Worm (Caenorhabditis elegans) whole organism, L1 larva: ENCODE data around the gene fbxc-26.

ENCODE experiments used
- C04F5.9 ChIP-seq: sonication (generic microtip); optimal IDR thresholded peaks from 2 replicates; lab custom pipeline; 2016; ENCODE audit warnings: missing genetic modification characterization, missing compliant biosample characterization
- C16A3.4 ChIP-seq: fragments of 150-350 bp; optimal IDR thresholded peaks from 2 replicates; lab custom pipeline; 2014; ENCODE audit warnings: missing biosample characterization, missing genetic modification characterization
- Y116A8C.19 ChIP-seq: sonication (generic microtip); optimal IDR thresholded peaks from 2 replicates; lab custom pipeline; 2016; ENCODE audit warnings: missing compliant biosample characterization, missing genetic modification characterization, borderline replicate concordance
- aha-1 ChIP-seq: fragments of 150-350 bp; optimal IDR thresholded peaks from 2 replicates; lab custom pipeline; 2014; ENCODE audit warnings: missing biosample characterization, missing genetic modification characterization
- alr-1 ChIP-seq: fragments of 200-800 bp; sonication (Bioruptor generic); optimal IDR thresholded peaks from 2 replicates; lab custom pipeline; 2018; ENCODE audit warnings: borderline replicate concordance, mild to moderate bottlenecking, missing genetic modification characterization, missing compliant biosample characterization
- aly-2 ChIP-seq: fragments of 150-350 bp; optimal IDR thresholded peaks from 2 replicates; lab custom pipeline; 2014; ENCODE audit warnings: missing biosample characterization, missing genetic modification characterization
- ama-1 ChIP-seq: fragments of 150-350 bp; optimal IDR thresholded peaks from 2 replicates; lab custom pipeline; 2014
- ceh-63 ChIP-seq: fragments of 200-800 bp; sonication (Bioruptor generic); optimal IDR thresholded peaks from 2 replicates; lab custom pipeline; 2018; ENCODE audit warnings: mild to moderate bottlenecking, missing genetic modification characterization, missing compliant biosample characterization
- ceh-8 ChIP-seq: fragments of 200-800 bp; sonication (Bioruptor generic); optimal IDR thresholded peaks from 2 replicates; lab custom pipeline; 2018; ENCODE audit warnings: mild to moderate bottlenecking, missing genetic modification characterization, moderate library complexity, missing compliant biosample characterization
- ceh-90 ChIP-seq: sonication (generic microtip); optimal IDR thresholded peaks from 2 replicates; lab custom pipeline; 2016; ENCODE audit warnings: missing genetic modification characterization, missing compliant biosample characterization
- ces-1 ChIP-seq: fragments of 150-350 bp; optimal IDR thresholded peaks from 2 replicates; lab custom pipeline; 2014; ENCODE audit warnings: missing biosample characterization, missing genetic modification reagents, missing genetic modification characterization
- dpl-1 ChIP-seq, 3 experiments: fragments of 150-350 bp in 2 of 3; sonication (generic microtip) in 1 of 3; optimal IDR thresholded peaks; 2 replicates each; lab custom pipeline; 2014 to 2017; ENCODE audit warnings: missing biosample characterization in 3 of 3, missing genetic modification characterization in 3 of 3, missing genetic modification reagents in 3 of 3
- dsc-1 ChIP-seq: sonication (generic microtip); optimal IDR thresholded peaks from 2 replicates; lab custom pipeline; 2016; ENCODE audit warnings: mild to moderate bottlenecking, missing genetic modification characterization, missing compliant biosample characterization
- efl-1 ChIP-seq, 4 experiments: fragments of 150-350 bp; optimal IDR thresholded peaks in 3 of 4; peaks in 1 of 4; 1 replicate in 1 of 4; 2 replicates in 3 of 4; lab custom pipeline; 2014; ENCODE audit warnings: missing biosample characterization in 2 of 4, missing genetic modification characterization in 2 of 4, missing genetic modification reagents in 2 of 4
- efl-3 ChIP-seq: fragments of 200-800 bp; sonication (Bioruptor generic); optimal IDR thresholded peaks from 2 replicates; lab custom pipeline; 2018; ENCODE audit warnings: mild to moderate bottlenecking, missing genetic modification characterization, missing compliant biosample characterization
- egl-13 ChIP-seq: sonication (generic microtip); optimal IDR thresholded peaks from 2 replicates; lab custom pipeline; 2016; ENCODE audit warnings: missing genotype, missing genetic modification reagents, missing genetic modification characterization, missing compliant biosample characterization
- elt-2 ChIP-seq: sonication (generic microtip); optimal IDR thresholded peaks from 2 replicates; lab custom pipeline; 2016; ENCODE audit warnings: missing genetic modification characterization, mild to moderate bottlenecking, inconsistent platforms, missing compliant biosample characterization, missing genetic modification reagents
- elt-3 ChIP-seq, 6 experiments: fragments of 150-350 bp in 1 of 6; sonication (generic microtip); optimal IDR thresholded peaks; 2 replicates each; lab custom pipeline; 2017 to 2018; ENCODE audit warnings: missing biosample characterization in 6 of 6, missing genetic modification characterization in 6 of 6, inconsistent platforms in 1 of 6
- ets-5 ChIP-seq: fragments of 200-800 bp; sonication (Bioruptor generic); IDR thresholded peaks from 2 replicates; pipeline ENCODE4 v1.3.6; 2022; ENCODE audit warnings: missing genetic modification characterization, missing compliant biosample characterization
- fkh-4 ChIP-seq: sonication (generic microtip); optimal IDR thresholded peaks from 2 replicates; lab custom pipeline; 2016; ENCODE audit warnings: missing compliant biosample characterization, missing genetic modification characterization, borderline replicate concordance
- fkh-8 ChIP-seq: sonication (generic microtip); optimal IDR thresholded peaks from 2 replicates; lab custom pipeline; 2016; ENCODE audit warnings: mild to moderate bottlenecking, missing genetic modification characterization, missing compliant biosample characterization
- fos-1 ChIP-seq: fragments of 150-350 bp; optimal IDR thresholded peaks from 2 replicates; lab custom pipeline; 2014; ENCODE audit warnings: missing biosample characterization, missing genetic modification characterization
- grh-1 ChIP-seq: fragments of 200-800 bp; sonication (Bioruptor generic); IDR thresholded peaks from 2 replicates; pipeline ENCODE4 v1.3.6; 2022; ENCODE audit warnings: missing genetic modification reagents, missing genetic modification characterization, missing compliant biosample characterization
- hpl-2 ChIP-seq: fragments of 150-350 bp; optimal IDR thresholded peaks from 2 replicates; lab custom pipeline; 2014; ENCODE audit warnings: missing biosample characterization, missing genetic modification reagents, missing genetic modification characterization
- isw-1 ChIP-seq: fragments of 200-800 bp; sonication (Bioruptor generic); IDR thresholded peaks from 2 replicates; pipeline ENCODE4 v1.3.6; 2022; ENCODE audit warnings: missing genetic modification characterization, missing compliant biosample characterization
- jun-1 ChIP-seq: fragments of 150-350 bp; optimal IDR thresholded peaks from 2 replicates; lab custom pipeline; 2014; ENCODE audit warnings: missing biosample characterization, missing genetic modification reagents, missing genetic modification characterization
- lin-14 ChIP-seq: fragments of 200-800 bp; sonication (Bioruptor generic); optimal IDR thresholded peaks from 2 replicates; lab custom pipeline; 2018; ENCODE audit warnings: mild to moderate bottlenecking, missing genetic modification characterization, moderate library complexity, missing compliant biosample characterization
- lin-15B ChIP-seq: fragments of 150-350 bp; sonication (generic microtip); optimal IDR thresholded peaks from 3 replicates; lab custom pipeline; 2014; ENCODE audit warnings: missing biosample characterization, missing genetic modification characterization
- lin-35 ChIP-seq, 2 experiments: fragments of 150-350 bp; optimal IDR thresholded peaks; 2 replicates each; lab custom pipeline; 2014; ENCODE audit warnings: missing biosample characterization in 2 of 2, missing genetic modification characterization in 2 of 2, missing genetic modification reagents in 2 of 2
- mdl-1 ChIP-seq, 2 experiments: fragments of 150-350 bp; optimal IDR thresholded peaks; 2 replicates each; lab custom pipeline; 2014 to 2017; ENCODE audit warnings: missing biosample characterization in 2 of 2, missing genetic modification characterization in 2 of 2, inconsistent platforms in 1 of 2
- mef-2 ChIP-seq: fragments of 150-350 bp; optimal IDR thresholded peaks from 2 replicates; lab custom pipeline; 2014; ENCODE audit warnings: missing biosample characterization, missing genetic modification characterization
- nhr-20 ChIP-seq: sonication (generic microtip); optimal IDR thresholded peaks from 2 replicates; lab custom pipeline; 2016; ENCODE audit warnings: mild to moderate bottlenecking, missing genetic modification characterization, missing compliant biosample characterization
- nhr-237 ChIP-seq: fragments of 150-350 bp; optimal IDR thresholded peaks from 2 replicates; lab custom pipeline; 2014; ENCODE audit warnings: missing biosample characterization, missing genetic modification characterization
- nhr-71 ChIP-seq: sonication (generic microtip); optimal IDR thresholded peaks from 2 replicates; lab custom pipeline; 2016; ENCODE audit warnings: mild to moderate bottlenecking, missing genetic modification characterization, moderate library complexity, missing compliant biosample characterization
- nhr-77 ChIP-seq: fragments of 150-350 bp; optimal IDR thresholded peaks from 2 replicates; lab custom pipeline; 2014; ENCODE audit warnings: missing biosample characterization, missing genetic modification characterization
- nhr-90 ChIP-seq: sonication (generic microtip); optimal IDR thresholded peaks from 2 replicates; lab custom pipeline; 2016; ENCODE audit warnings: mild to moderate bottlenecking, missing genetic modification characterization, missing compliant biosample characterization; ENCODE audit not compliant: poor library complexity
- pag-3 ChIP-seq: sonication (generic microtip); optimal IDR thresholded peaks from 2 replicates; lab custom pipeline; 2017; ENCODE audit warnings: missing genetic modification characterization, mild to moderate bottlenecking, missing compliant biosample characterization, antibody characterized with exemption, borderline replicate concordance; ENCODE audit not compliant: insufficient read depth
- pax-3 ChIP-seq: fragments of 200-800 bp; sonication (Bioruptor generic); optimal IDR thresholded peaks from 2 replicates; lab custom pipeline; 2018; ENCODE audit warnings: mild to moderate bottlenecking, missing genetic modification characterization, moderate library complexity, missing compliant biosample characterization
- pqm-1 ChIP-seq: sonication (generic microtip); optimal IDR thresholded peaks from 3 replicates; lab custom pipeline; 2017; ENCODE audit warnings: missing biosample characterization, missing genetic modification characterization
- rnt-1 ChIP-seq: sonication (generic microtip); optimal IDR thresholded peaks from 2 replicates; lab custom pipeline; 2016; ENCODE audit warnings: mild to moderate bottlenecking, missing genetic modification characterization, moderate library complexity, missing compliant biosample characterization
- skn-1 ChIP-seq: fragments of 150-350 bp; optimal IDR thresholded peaks from 2 replicates; lab custom pipeline; 2014; ENCODE audit warnings: missing biosample characterization, missing genetic modification characterization
- snpc-4 ChIP-seq: fragments of 150-350 bp; optimal IDR thresholded peaks from 2 replicates; lab custom pipeline; 2014; ENCODE audit warnings: missing biosample characterization, missing genetic modification characterization
- snu-23 ChIP-seq: sonication (generic microtip); optimal IDR thresholded peaks from 2 replicates; lab custom pipeline; 2016; ENCODE audit warnings: missing genetic modification characterization, missing compliant biosample characterization
- sup-37 ChIP-seq: fragments of 200-800 bp; sonication (Bioruptor generic); optimal IDR thresholded peaks from 2 replicates; lab custom pipeline; 2018; ENCODE audit warnings: mild to moderate bottlenecking, missing genetic modification characterization, missing compliant biosample characterization
- tbx-2 ChIP-seq: sonication (generic microtip); optimal IDR thresholded peaks from 2 replicates; lab custom pipeline; 2016; ENCODE audit warnings: missing genetic modification characterization, missing compliant biosample characterization
- unc-130 ChIP-seq: fragments of 150-350 bp; optimal IDR thresholded peaks from 2 replicates; lab custom pipeline; 2017; ENCODE audit warnings: missing biosample characterization, missing genetic modification characterization, inconsistent platforms
- unc-30 ChIP-seq: sonication (generic microtip); optimal IDR thresholded peaks from 2 replicates; lab custom pipeline; 2017; ENCODE audit warnings: missing biosample characterization, missing genetic modification characterization
- unc-86 ChIP-seq: sonication (generic microtip); optimal IDR thresholded peaks from 2 replicates; lab custom pipeline; 2016; ENCODE audit warnings: missing genetic modification characterization, missing compliant biosample characterization
- zip-4 ChIP-seq: fragments of 200-800 bp; sonication (Bioruptor generic); optimal IDR thresholded peaks from 2 replicates; lab custom pipeline; 2018; ENCODE audit warnings: mild to moderate bottlenecking, missing genetic modification characterization, moderate library complexity, missing compliant biosample characterization

The fbxc-26 gene

ce11 chrII:1666025-1666424, 28.4 kb downstream of the fbxc-26 start, which contains the start of gene srlf-29:
srlf-29 (plus strand) TSS chrII:1666325.
- TF ChIP-seq dpl-1 (GFP tag; optimal IDR thresholded peaks at IDR 0.05; lab: Kevin White, UChicago) (no peak), ces-1 (GFP tag; lab: Kevin White, UChicago) (no peak), unc-130 (no peak), mef-2 (tag; lab: Kevin White, UChicago) (no peak), ets-5 (GFP tag; lab: Robert Waterston, UW) (no peak), ceh-8 (GFP tag; lab: Kevin White, UChicago) (no peak), pag-3 (tag; lab: Kevin White, UChicago) (no peak), tbx-2 (no peak), fkh-4 (tag; lab: Kevin White, UChicago) (no peak), Y116A8C.19 (tag; lab: Kevin White, UChicago) (no peak), rnt-1 (tag; lab: Kevin White, UChicago) (no peak), elt-3 (tag; optimal IDR thresholded peaks at IDR 0.05; lab: Kevin White, UChicago) (no peak), ceh-63 (GFP tag; lab: Kevin White, UChicago) (no peak), aly-2 (tag; lab: Kevin White, UChicago) (no peak), snu-23 (GFP tag; lab: Kevin White, UChicago) (no peak), hpl-2 (GFP tag; lab: Kevin White, UChicago) (no peak), lin-15B (tag; lab: Kevin White, UChicago) (no peak), lin-14 (GFP tag; lab: Kevin White, UChicago) (no peak)
- TF ChIP-seq, all 84 proteins: peak for 0

- TF ChIP-seq fos-1 (tag; lab: Kevin White, UChicago), result no peak
- TF ChIP-seq efl-1 (optimal IDR thresholded peaks at IDR 0.05; lab: Kevin White, UChicago), result peak in 1 of 2 experiments; percentile 37
- peak in 1 of 2 experiments; percentile 2 for TF ChIP-seq efl-1 (GFP tag; optimal IDR thresholded peaks at IDR 0.05 in 1 of 2; lab: Kevin White, UChicago)
- TF ChIP-seq C16A3.4, result no peak
- peak; percentile 13 for TF ChIP-seq nhr-20 (tag; lab: Kevin White, UChicago)
- TF ChIP-seq zip-4 (GFP tag; lab: Kevin White, UChicago), result no peak
- TF ChIP-seq nhr-71 (tag; lab: Kevin White, UChicago), result no peak
- no peak for TF ChIP-seq egl-13 (tag; lab: Kevin White, UChicago)
- no peak for TF ChIP-seq elt-3 (tag; optimal IDR thresholded peaks at IDR 0.05; lab: Kevin White, UChicago)
- no peak for TF ChIP-seq snu-23 (GFP tag; lab: Kevin White, UChicago)
- TF ChIP-seq sup-37, result no peak
- no peak for TF ChIP-seq ama-1
- TF ChIP-seq pax-3 (tag; lab: Kevin White, UChicago), result no peak
- no peak for TF ChIP-seq nhr-77 (tag; lab: Kevin White, UChicago)
- no peak for TF ChIP-seq aha-1 (tag; lab: Kevin White, UChicago)
- no peak for TF ChIP-seq unc-86 (tag; lab: Kevin White, UChicago)
- no peak for TF ChIP-seq grh-1 (GFP tag; lab: Robert Waterston, UW)
- no peak for TF ChIP-seq ets-5 (GFP tag; lab: Robert Waterston, UW)
- peak in 1 of 2 experiments; percentile 44 for TF ChIP-seq lin-35 (GFP tag; optimal IDR thresholded peaks at IDR 0.05; lab: Kevin White, UChicago)
- no peak for TF ChIP-seq ceh-90 (tag; lab: Kevin White, UChicago)
- TF ChIP-seq mdl-1 (tag; optimal IDR thresholded peaks at IDR 0.05; lab: Kevin White, UChicago), result peak in 1 of 2 experiments; percentile 12
- TF ChIP-seq dpl-1 (GFP tag; optimal IDR thresholded peaks at IDR 0.05; lab: Kevin White, UChicago), result peak in 2 of 3 experiments; percentile 7 to 15
- TF ChIP-seq elt-2 (tag; lab: Kevin White, UChicago), result peak; percentile 3
- no peak for TF ChIP-seq snpc-4 (tag; lab: Kevin White, UChicago)
- TF ChIP-seq pqm-1, result no peak
- no peak for TF ChIP-seq aly-2 (tag; lab: Kevin White, UChicago)
- TF ChIP-seq jun-1 (tag; lab: Kevin White, UChicago), result no peak
- TF ChIP-seq dsc-1 (tag; lab: Kevin White, UChicago), result no peak
- TF ChIP-seq skn-1 (tag; lab: Kevin White, UChicago), result no peak
- peak; percentile 63 for TF ChIP-seq lin-14 (GFP tag; lab: Kevin White, UChicago)
- no peak for TF ChIP-seq alr-1 (tag; lab: Kevin White, UChicago)
- TF ChIP-seq unc-30 (tag; lab: Kevin White, UChicago), result no peak
- TF ChIP-seq C04F5.9, result no peak
- no peak for TF ChIP-seq efl-3 (GFP tag; lab: Kevin White, UChicago)
- TF ChIP-seq isw-1 (GFP tag; lab: Robert Waterston, UW), result no peak
- TF ChIP-seq nhr-237 (tag; lab: Kevin White, UChicago), result no peak
- TF ChIP-seq fkh-8 (tag; lab: Kevin White, UChicago), result no peak
- TF ChIP-seq nhr-90 (tag; lab: Kevin White, UChicago), result peak; percentile 21
- peak; percentile 24 for TF ChIP-seq rnt-1 (tag; lab: Kevin White, UChicago)
Measured at ce11 chrII:1663516-1663915, 30.9 kb downstream of the fbxc-26 start, which contains the start of gene duxl-1. duxl-1 (plus strand) TSS chrII:1663699.
